Fruit fly (Drosophila melanogaster) whole organism, wandering third instar larva: ENCODE measurements around the gene CRAT.
A peak's percentile ranks its signal among the peaks of the same experiment; 100 is the strongest.

ENCODE experiments used
- CG32264 ChIP-seq: fragments of 200-800 bp; sonication (Bioruptor generic); optimal IDR thresholded peaks from 2 replicates; lab custom pipeline; 2016; ENCODE audit warnings: missing biosample characterization, missing genetic modification characterization
- CrebA ChIP-seq: fragments of 200-800 bp; sonication (Bioruptor generic); optimal IDR thresholded peaks from 2 replicates; lab custom pipeline; 2016; ENCODE audit warnings: missing biosample characterization, mild to moderate bottlenecking, missing genetic modification characterization, borderline replicate concordance
- Dfd ChIP-seq: fragments of >200 bp; optimal IDR thresholded peaks from 2 replicates; lab custom pipeline; 2017; ENCODE audit warnings: missing biosample characterization, missing genetic modification characterization
- Dif ChIP-seq: fragments of 200-275, 200-300 bp; sonication (Bioruptor generic); optimal IDR thresholded peaks from 2 replicates; lab custom pipeline; 2018; ENCODE audit warnings: missing biosample characterization, missing genetic modification characterization; ENCODE audit not compliant: partially characterized antibody
- GATAd ChIP-seq: sonication (Bioruptor generic); optimal IDR thresholded peaks from 2 replicates; lab custom pipeline; 2016; ENCODE audit warnings: missing biosample characterization, missing genetic modification characterization
- HLH106 ChIP-seq: fragments of 200-800 bp; optimal IDR thresholded peaks from 3 replicates; lab custom pipeline; 2019; ENCODE audit warnings: missing biosample characterization, mild to moderate bottlenecking, missing genetic modification characterization, moderate library complexity
- Hnf4 ChIP-seq: fragments of 200-800 bp; sonication (Bioruptor generic); optimal IDR thresholded peaks from 2 replicates; lab custom pipeline; 2016; ENCODE audit warnings: missing biosample characterization, mild to moderate bottlenecking, missing genetic modification characterization
- Hr78 ChIP-seq: fragments of >200 bp; optimal IDR thresholded peaks from 2 replicates; lab custom pipeline; 2017; ENCODE audit warnings: missing biosample characterization, missing genetic modification characterization
- Hr83 ChIP-seq: fragments of 200-300 bp; sonication (Bioruptor generic); optimal IDR thresholded peaks from 2 replicates; lab custom pipeline; 2016; ENCODE audit warnings: missing biosample characterization, mild to moderate bottlenecking, missing genetic modification characterization, moderate library complexity; ENCODE audit not compliant: poor library complexity, severe bottlenecking
- Jra ChIP-seq: sonication (Bioruptor generic); optimal IDR thresholded peaks from 2 replicates; lab custom pipeline; 2016; ENCODE audit warnings: missing biosample characterization, missing genetic modification characterization
- Myc ChIP-seq: fragments of >200 bp; optimal IDR thresholded peaks from 2 replicates; lab custom pipeline; 2017
- N ChIP-seq: fragments of >200 bp; optimal IDR thresholded peaks from 2 replicates; lab custom pipeline; 2018; ENCODE audit warnings: missing biosample characterization, missing external identifiers, missing genetic modification characterization
- OdsH ChIP-seq: fragments of 200-800 bp; sonication (Bioruptor generic); optimal IDR thresholded peaks from 2 replicates; lab custom pipeline; 2016; ENCODE audit warnings: missing biosample characterization, mild to moderate bottlenecking, missing genetic modification characterization
- Rel ChIP-seq, 2 experiments: fragments of 200-800 bp; sonication (Bioruptor generic) in 1 of 2; optimal IDR thresholded peaks; 2 replicates in 1 of 2; 3 replicates in 1 of 2; lab custom pipeline; 2016 to 2019; ENCODE audit warnings: mild to moderate bottlenecking in 2 of 2, missing biosample characterization in 2 of 2, missing genetic modification characterization in 2 of 2, moderate library complexity in 1 of 2
- Sp1 ChIP-seq: fragments of 200-800 bp; sonication (Bioruptor generic); optimal IDR thresholded peaks from 3 replicates; lab custom pipeline; 2019; ENCODE audit warnings: missing biosample characterization, mild to moderate bottlenecking, missing genetic modification characterization, moderate library complexity
- br ChIP-seq: fragments of 200-800 bp; sonication (Bioruptor generic); optimal IDR thresholded peaks from 2 replicates; lab custom pipeline; 2016; ENCODE audit warnings: missing biosample characterization, missing genetic modification characterization
- dl ChIP-seq, 2 experiments: fragments of 175-275, 200-275 bp in 1 of 2; fragments of 200-275 bp in 1 of 2; sonication (Bioruptor generic); optimal IDR thresholded peaks; lab custom pipeline; 2018; ENCODE audit warnings: mild to moderate bottlenecking in 2 of 2, missing biosample characterization in 2 of 2, missing genetic modification characterization in 2 of 2, moderate library complexity in 2 of 2; ENCODE audit not compliant: partially characterized antibody in 2 of 2, insufficient read depth in 1 of 2
- dmrt93B ChIP-seq: fragments of 200-800 bp; sonication (Bioruptor generic); optimal IDR thresholded peaks from 2 replicates; lab custom pipeline; 2018; ENCODE audit warnings: missing biosample characterization, mild to moderate bottlenecking, missing genetic modification characterization
- dsf ChIP-seq: sonication (Bioruptor generic); optimal IDR thresholded peaks from 2 replicates; lab custom pipeline; 2016; ENCODE audit warnings: missing biosample characterization, missing genetic modification characterization, borderline replicate concordance
- ey ChIP-seq: fragments of 200-800 bp; sonication (Bioruptor generic); optimal IDR thresholded peaks from 2 replicates; lab custom pipeline; 2016; ENCODE audit warnings: missing biosample characterization, missing genetic modification characterization
- foxo ChIP-seq, 2 experiments: fragments of 200-800 bp; sonication (Bioruptor generic); optimal IDR thresholded peaks; 2 replicates in 1 of 2; 3 replicates in 1 of 2; lab custom pipeline; 2016 to 2017; ENCODE audit warnings: missing biosample characterization in 2 of 2, missing genetic modification characterization in 2 of 2
- fru ChIP-seq: fragments of 200-800 bp; sonication (Bioruptor generic); optimal IDR thresholded peaks from 3 replicates; lab custom pipeline; 2016; ENCODE audit warnings: missing biosample characterization, mild to moderate bottlenecking, missing genetic modification characterization
- h ChIP-seq: fragments of 200-800 bp; sonication (Bioruptor generic); optimal IDR thresholded peaks from 3 replicates; lab custom pipeline; 2016; ENCODE audit warnings: missing biosample characterization, mild to moderate bottlenecking, missing genetic modification characterization
- jim ChIP-seq: fragments of 175-275, 200-325 bp; sonication (Bioruptor generic); optimal IDR thresholded peaks from 2 replicates; lab custom pipeline; 2016; ENCODE audit warnings: missing biosample characterization, mild to moderate bottlenecking, missing genetic modification characterization
- lola ChIP-seq: fragments of >200 bp; optimal IDR thresholded peaks from 2 replicates; lab custom pipeline; 2017; ENCODE audit warnings: missing biosample characterization, missing genetic modification characterization
- rgr ChIP-seq: fragments of 200-800 bp; sonication (Bioruptor generic); optimal IDR thresholded peaks from 3 replicates; lab custom pipeline; 2016; ENCODE audit warnings: missing biosample characterization, mild to moderate bottlenecking, missing genetic modification characterization
- tai ChIP-seq: sonication (Bioruptor generic); optimal IDR thresholded peaks from 2 replicates; lab custom pipeline; 2016; ENCODE audit warnings: missing biosample characterization, missing genetic modification characterization
- usp ChIP-seq: fragments of >200 bp; optimal IDR thresholded peaks from 2 replicates; lab custom pipeline; 2017; ENCODE audit warnings: missing biosample characterization, missing genetic modification characterization
- woc ChIP-seq: sonication (Bioruptor generic); optimal IDR thresholded peaks from 2 replicates; lab custom pipeline; 2016; ENCODE audit warnings: missing biosample characterization, mild to moderate bottlenecking, missing genetic modification characterization

Gene CRAT

DNA sequence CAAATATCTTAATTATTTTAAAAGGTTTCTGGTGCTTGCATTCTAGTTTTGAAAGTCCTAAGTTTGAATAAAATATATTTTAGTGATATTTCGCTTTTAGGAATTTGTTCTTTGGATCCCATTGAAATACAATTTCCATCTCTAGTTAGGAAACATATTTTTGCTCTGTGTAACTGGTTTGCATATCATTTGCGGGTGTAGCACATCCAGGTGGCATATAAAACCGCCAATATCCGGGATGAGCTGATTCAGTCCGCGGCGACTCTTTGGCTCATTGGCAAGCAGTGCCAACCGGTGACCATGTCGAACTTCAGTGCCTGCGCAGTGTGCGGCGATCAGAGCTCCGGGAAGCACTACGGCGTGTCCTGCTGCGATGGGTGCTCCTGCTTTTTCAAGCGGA is 26.9 kb downstream of the CRAT start, which contains the start of gene Hr83:
TSS of gene Hr83 (plus strand) at position 301 of the 400 bp plus-strand sequence.
- TF ChIP-seq OdsH (GFP tag; lab: Kevin White, UChicago) (no peak), Hr78 (GFP tag; lab: Kevin White, UChicago) (no peak), Jra (GFP tag; lab: Kevin White, UChicago) (no peak), jim (no peak), Hnf4 (GFP tag; lab: Kevin White, UChicago) (no peak), fru (no peak), Dif (GFP tag; lab: Kevin White, UChicago) (no peak)

DNA sequence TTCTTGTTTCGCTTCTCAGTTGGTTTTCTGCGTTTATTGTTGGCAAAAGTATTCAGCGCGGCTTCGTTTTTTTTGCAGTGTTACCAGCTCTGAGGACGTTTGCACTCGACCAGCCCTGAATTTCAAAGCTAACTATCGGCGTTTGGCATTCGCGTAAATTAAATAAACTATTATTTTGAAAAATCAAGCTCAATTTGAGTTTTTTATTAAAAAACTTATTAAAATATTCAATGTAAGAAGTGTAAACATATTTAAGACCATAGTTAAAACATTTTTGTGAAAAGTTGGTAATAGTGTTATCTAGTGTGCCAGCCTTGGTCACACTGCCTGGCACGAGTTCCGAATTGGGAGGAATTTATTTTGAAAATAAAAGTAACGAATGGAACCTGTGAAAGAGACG is 30.0 kb downstream of the CRAT start, which contains the start of the genes SmD2 and CG18048:
TSS of gene SmD2 (minus strand) at position 98 of the 400 bp plus-strand sequence.
TSS of gene CG18048 (plus strand) at position 298 of the 400 bp plus-strand sequence.
- TF ChIP-seq Sp1 (GFP tag; lab: Kevin White, UChicago) (peak; percentile 4), woc (GFP tag; lab: Kevin White, UChicago) (peak; percentile 11), h (peak; percentile 20), CG32264 (no peak), GATAd (GFP tag; lab: Kevin White, UChicago) (no peak), Dfd (GFP tag; lab: Kevin White, UChicago) (no peak), HLH106 (tag; lab: Kevin White, UChicago) (peak; percentile 7), Myc (lab: Kevin White, UChicago) (no peak)

- no peak for TF ChIP-seq usp (GFP tag; lab: Kevin White, UChicago)
- TF ChIP-seq CrebA = no peak
- no peak for TF ChIP-seq dl (GFP tag; optimal IDR thresholded peaks at IDR 0.05; lab: Kevin White, UChicago; ENCODE audit: insufficient read depth in 1 of 2, partially characterized antibody in 2 of 2)
- no peak for TF ChIP-seq dmrt93B (GFP tag; lab: Kevin White, UChicago)
- TF ChIP-seq HLH106 (tag; lab: Kevin White, UChicago) = no peak
- peak; percentile 21 for TF ChIP-seq h
- TF ChIP-seq OdsH (GFP tag; lab: Kevin White, UChicago) = no peak
- TF ChIP-seq rgr (GFP tag; lab: Kevin White, UChicago) = no peak
- TF ChIP-seq Dif (GFP tag; lab: Kevin White, UChicago) = peak; percentile 16
- TF ChIP-seq N = no peak
- no peak for TF ChIP-seq Jra (GFP tag; lab: Kevin White, UChicago)
- no peak for TF ChIP-seq br
- no peak for TF ChIP-seq foxo (GFP tag; optimal IDR thresholded peaks at IDR 0.05; lab: Kevin White, UChicago)
- no peak for TF ChIP-seq ey
- TF ChIP-seq Rel (GFP tag; optimal IDR thresholded peaks at IDR 0.05; lab: Kevin White, UChicago) = no peak
- peak; percentile 62 for TF ChIP-seq Rel (tag; optimal IDR thresholded peaks at IDR 0.05; lab: Kevin White, UChicago)
- TF ChIP-seq fru = peak; percentile 28
- TF ChIP-seq Hr83 (GFP tag; lab: Kevin White, UChicago) = peak; percentile 72
- TF ChIP-seq dsf = no peak
- TF ChIP-seq Myc (lab: Kevin White, UChicago) = no peak
- TF ChIP-seq CG32264 = no peak
- no peak for TF ChIP-seq tai (GFP tag; lab: Kevin White, UChicago)
- no peak for TF ChIP-seq lola
- TF ChIP-seq Dfd (GFP tag; lab: Kevin White, UChicago) = no peak
Observed at dm6 chr3R:6343396-6344239, 32.2 kb downstream of the CRAT start, which contains the start of gene CG17919. Gene CG17919, plus strand, starts transcription at chr3R:6344029.

dm6 chr3R:6342702-6343101 is 33.1 kb downstream of the CRAT start, which contains the start of gene CG10298:
Gene CG10298, plus strand, starts transcription at chr3R:6343002.
- TF ChIP-seq tai (GFP tag; lab: Kevin White, UChicago) (no peak), HLH106 (tag; lab: Kevin White, UChicago) (no peak), jim (no peak), Myc (lab: Kevin White, UChicago) (no peak), OdsH (GFP tag; lab: Kevin White, UChicago) (no peak), Hr83 (GFP tag; lab: Kevin White, UChicago) (no peak), GATAd (GFP tag; lab: Kevin White, UChicago) (no peak)
